Fruit fly (Drosophila melanogaster): ENCODE data around the gene CG42750.
A peak's percentile ranks its signal among the peaks of the same experiment; 100 is the strongest.

Gene CG42750

dm6 chr2L:18310489-18310888 is 34.9 kb upstream of the CG42750 start (continued):
- TF ChIP-seq CG8765 (GFP tag; IDR thresholded peaks at IDR 0.05) = no peak
- TF ChIP-seq CG12219 (GFP tag; optimal IDR thresholded peaks at IDR 0.05) = peak; percentile 24
- TF ChIP-seq CG34422 (GFP tag; IDR thresholded peaks at IDR 0.05) = 0 out of 3 replicates have a peak, but pooled peaks have one; percentile 20
- TF ChIP-seq zen2 (GFP tag; IDR thresholded peaks at IDR 0.05; ENCODE audit: partially characterized antibody) = no peak
- no peak for TF ChIP-seq Nf-YC (tag; optimal IDR thresholded peaks at IDR 0.05)
- TF ChIP-seq ase (GFP tag; IDR thresholded peaks at IDR 0.05) = 0 out of 3 replicates have a peak, but pooled peaks have one; percentile 9
- no peak for TF ChIP-seq Bdp1 (GFP tag; optimal IDR thresholded peaks at IDR 0.05)
- TF ChIP-seq grau (tag; optimal IDR thresholded peaks at IDR 0.05) = peak; percentile 65
- no peak for TF ChIP-seq Trl (optimal IDR thresholded peaks at IDR 0.05)
- TF ChIP-seq Trl (GFP tag; optimal IDR thresholded peaks at IDR 0.05) = no peak
- no peak for TF ChIP-seq prd (optimal IDR thresholded peaks at IDR 0.05)
- TF ChIP-seq prd (GFP tag; IDR thresholded peaks at IDR 0.05) = peak; percentile 70; the same call in 2 of the 3 replicates
- TF ChIP-seq vfl (GFP tag; optimal IDR thresholded peaks at IDR 0.05) = no peak
- TF ChIP-seq CG17385 (GFP tag; optimal IDR thresholded peaks at IDR 0.05) = peak; percentile 52
- peak; percentile 24 for TF ChIP-seq zen (tag; optimal IDR thresholded peaks at IDR 0.05)
- no peak for TF ChIP-seq fru (optimal IDR thresholded peaks at IDR 0.05)
- peak; percentile 58 for TF ChIP-seq vvl (GFP tag; IDR thresholded peaks at IDR 0.05)
- TF ChIP-seq CG13296 (GFP tag; optimal IDR thresholded peaks at IDR 0.05) = peak; percentile 43
- peak; percentile 63 for TF ChIP-seq fd96Cb (tag; optimal IDR thresholded peaks at IDR 0.05)
- no peak for TF ChIP-seq slou (GFP tag; optimal IDR thresholded peaks at IDR 0.05)
- TF ChIP-seq sr (GFP tag; IDR thresholded peaks at IDR 0.05) = no peak
- peak; percentile 66 for TF ChIP-seq CG13424 (tag; optimal IDR thresholded peaks at IDR 0.05)
- no peak for TF ChIP-seq Doc2 (GFP tag; IDR thresholded peaks at IDR 0.05)
- no peak for TF ChIP-seq unc-4 (GFP tag; IDR thresholded peaks at IDR 0.05; ENCODE audit: partially characterized antibody)
- TF ChIP-seq CG6813 (GFP tag; optimal IDR thresholded peaks at IDR 0.05) = peak; percentile 45
- TF ChIP-seq hb (GFP tag; IDR thresholded peaks at IDR 0.05; ENCODE audit: partially characterized antibody) = no peak
- TF ChIP-seq lov (optimal IDR thresholded peaks at IDR 0.05) = no peak
- peak; percentile 29; the same call in 1 of the 3 replicates for TF ChIP-seq lov (GFP tag; IDR thresholded peaks at IDR 0.05)
- no peak for TF ChIP-seq CG13894 (tag; optimal IDR thresholded peaks at IDR 0.05)
- peak; percentile 57 for TF ChIP-seq slbo (GFP tag; IDR thresholded peaks at IDR 0.05)
- no peak for TF ChIP-seq CG9817 (tag; optimal IDR thresholded peaks at IDR 0.05)
- peak; percentile 34 for TF ChIP-seq CG15601 (tag; optimal IDR thresholded peaks at IDR 0.05)
- TF ChIP-seq CG18619 (GFP tag; optimal IDR thresholded peaks at IDR 0.05) = no peak
- no peak for TF ChIP-seq nau (GFP tag; optimal IDR thresholded peaks at IDR 0.05)
- TF ChIP-seq CG3407 (GFP tag; optimal IDR thresholded peaks at IDR 0.05) = peak; percentile 40
- peak; percentile 16 for TF ChIP-seq slp2 (GFP tag; optimal IDR thresholded peaks at IDR 0.05)
- TF ChIP-seq pho (GFP tag; optimal IDR thresholded peaks at IDR 0.05) = no peak
- TF ChIP-seq CG32532 (GFP tag; IDR thresholded peaks at IDR 0.05) = peak; percentile 51; the same call in 1 of the 2 replicates
- TF ChIP-seq unpg (GFP tag; optimal IDR thresholded peaks at IDR 0.05) = peak; percentile 82
- TF ChIP-seq CG8281 (tag; optimal IDR thresholded peaks at IDR 0.05) = peak; percentile 29
- peak; percentile 71 for TF ChIP-seq sisA (GFP tag; IDR thresholded peaks at IDR 0.05)
- peak; percentile 76 for TF ChIP-seq CG12391 (tag; optimal IDR thresholded peaks at IDR 0.05)
- no peak for TF ChIP-seq CG10274 (GFP tag; optimal IDR thresholded peaks at IDR 0.05)
- no peak for TF ChIP-seq CG9797 (GFP tag; optimal IDR thresholded peaks at IDR 0.05)
- TF ChIP-seq CG2889 (GFP tag; IDR thresholded peaks at IDR 0.05) = no peak
- TF ChIP-seq Usf (GFP tag; optimal IDR thresholded peaks at IDR 0.05) = no peak
- TF ChIP-seq CG7372 (GFP tag; IDR thresholded peaks at IDR 0.05) = no peak
- TF ChIP-seq Dip2 (GFP tag; IDR thresholded peaks at IDR 0.05) = no peak
- peak; percentile 81 for TF ChIP-seq lbe (GFP tag; optimal IDR thresholded peaks at IDR 0.05)
- TF ChIP-seq hkb (optimal IDR thresholded peaks at IDR 0.05) = no peak
- peak; percentile 85 for TF ChIP-seq hkb (GFP tag; IDR thresholded peaks at IDR 0.05)
- TF ChIP-seq CG8290 (GFP tag; optimal IDR thresholded peaks at IDR 0.05) = peak; percentile 51
- no peak for TF ChIP-seq CG8290 (tag; optimal IDR thresholded peaks at IDR 0.05)

Measured in whole organism, embryonic.